Comparison of ENCODE assay signal across 1 fruit fly cellular context in the genomic region with DNA sequence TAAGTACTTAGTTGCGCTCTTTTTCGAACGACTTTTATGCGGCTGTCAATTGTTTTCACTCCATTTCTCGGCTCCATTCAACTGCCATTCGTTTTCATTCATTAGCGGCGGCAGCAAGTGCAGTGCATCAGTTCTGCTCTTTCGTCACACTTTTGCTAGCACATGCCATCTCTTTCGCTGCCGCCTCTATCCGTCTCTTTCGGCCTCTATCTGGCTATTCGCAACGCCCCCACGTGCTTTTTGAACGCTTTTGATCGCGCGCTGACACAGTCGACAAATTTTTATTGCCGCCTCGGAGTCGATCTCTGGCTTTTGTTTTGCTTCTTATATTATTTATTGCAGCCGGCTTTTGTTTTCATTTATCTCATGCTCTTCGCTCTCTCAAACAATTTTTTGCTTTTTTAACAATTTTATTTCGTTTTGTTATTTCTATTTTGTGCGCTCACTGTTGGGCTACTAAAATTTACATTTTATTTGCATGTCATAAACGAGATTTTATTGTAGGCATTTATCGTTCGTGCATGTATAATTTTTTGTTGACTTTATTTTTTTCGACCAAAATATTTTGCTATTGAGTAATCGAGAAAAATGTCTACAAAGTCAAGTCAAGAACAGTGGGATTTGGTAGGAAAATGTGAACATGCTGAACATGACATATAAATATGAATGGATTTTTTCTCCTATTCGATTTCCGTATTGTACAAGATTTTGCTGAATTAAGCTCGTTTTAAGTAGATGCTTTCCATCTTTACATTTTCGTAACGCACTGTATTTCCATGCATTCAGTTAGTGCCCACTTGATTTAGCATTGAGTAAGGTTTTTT.
TF ChIP-seq lines count a peak whose summit lies in the region.

No protein-coding gene starts in this region.

TF ChIP-seq in whole organism, embryonic, 481 proteins besides CTCF, POLR2A, EP300 and RAD21 (continued from another document):
- TF ChIP-seq CG17186 (GFP tag; optimal IDR thresholded peaks at IDR 0.05; lab: Kevin White, UChicago) = no peak
- no peak for TF ChIP-seq fd96Cb (tag; optimal IDR thresholded peaks at IDR 0.05; lab: Kevin White, UChicago)
- no peak for TF ChIP-seq sug (tag; optimal IDR thresholded peaks at IDR 0.05; lab: Kevin White, UChicago)
- TF ChIP-seq gro (GFP tag; optimal IDR thresholded peaks at IDR 0.05; lab: Kevin White, UChicago) = no peak
- TF ChIP-seq CG10431 (GFP tag; optimal IDR thresholded peaks at IDR 0.05; lab: Kevin White, UChicago) = no peak
- no peak for TF ChIP-seq Doc3 (GFP tag; IDR thresholded peaks at IDR 0.05; lab: Robert Waterston, UW; ENCODE audit: partially characterized antibody)
- peak in 1 of 2 experiments; percentile 24 for TF ChIP-seq dpn (GFP tag; optimal IDR thresholded peaks at IDR 0.05; lab: Kevin White, UChicago)
- TF ChIP-seq CG1603 (tag; optimal IDR thresholded peaks at IDR 0.05; lab: Kevin White, UChicago) = peak; percentile 18
- TF ChIP-seq H2.0 (GFP tag; IDR thresholded peaks at IDR 0.05; lab: Robert Waterston, UW) = peak; percentile 29; the same call in 1 of the 2 replicates
- no peak for TF ChIP-seq peb (GFP tag; IDR thresholded peaks at IDR 0.05; lab: Robert Waterston, UW)
- no peak for TF ChIP-seq klu (GFP tag; IDR thresholded peaks at IDR 0.05; lab: Robert Waterston, UW)
- TF ChIP-seq CG7271 (tag; optimal IDR thresholded peaks at IDR 0.05; lab: Kevin White, UChicago) = no peak
- TF ChIP-seq CG10321 (GFP tag; IDR thresholded peaks at IDR 0.05; lab: Robert Waterston, UW) = peak; percentile 82
- TF ChIP-seq CG10147 (GFP tag; optimal IDR thresholded peaks at IDR 0.05; lab: Kevin White, UChicago) = peak; percentile 7
- peak; percentile 24; the same call in 1 of the 2 replicates for TF ChIP-seq E2f1 (GFP tag; IDR thresholded peaks at IDR 0.05; lab: Robert Waterston, UW)
- peak; percentile 38 for TF ChIP-seq Meics (GFP tag; optimal IDR thresholded peaks at IDR 0.05; lab: Kevin White, UChicago)
- TF ChIP-seq CG12659 (GFP tag; optimal IDR thresholded peaks at IDR 0.05; lab: Kevin White, UChicago) = no peak
- no peak for TF ChIP-seq p53 (GFP tag; optimal IDR thresholded peaks at IDR 0.05; lab: Kevin White, UChicago)
- peak; percentile 79 for TF ChIP-seq Med (GFP tag; lab: Kevin White, UChicago)
- peak; percentile 39; the same call in 1 of the 2 replicates for TF ChIP-seq Ptx1 (GFP tag; IDR thresholded peaks at IDR 0.05; lab: Robert Waterston, UW)
- no peak for TF ChIP-seq sna (GFP tag; IDR thresholded peaks at IDR 0.05; lab: Robert Waterston, UW; ENCODE audit: partially characterized antibody)
- TF ChIP-seq CG4820 (GFP tag; optimal IDR thresholded peaks at IDR 0.05; lab: Kevin White, UChicago) = no peak
- no peak for TF ChIP-seq CG18619 (GFP tag; optimal IDR thresholded peaks at IDR 0.05; lab: Kevin White, UChicago)
- TF ChIP-seq gem (tag; optimal IDR thresholded peaks at IDR 0.05; lab: Kevin White, UChicago) = peak; percentile 45
- TF ChIP-seq phol (tag; optimal IDR thresholded peaks at IDR 0.05; lab: Kevin White, UChicago) = no peak
- peak; percentile 37 for TF ChIP-seq grau (tag; optimal IDR thresholded peaks at IDR 0.05; lab: Kevin White, UChicago)
- no peak for TF ChIP-seq pnt (GFP tag; optimal IDR thresholded peaks at IDR 0.05; lab: Kevin White, UChicago)
- no peak for TF ChIP-seq ara (GFP tag; IDR thresholded peaks at IDR 0.05; lab: Robert Waterston, UW)
- TF ChIP-seq nerfin-2 (GFP tag; IDR thresholded peaks at IDR 0.05; lab: Robert Waterston, UW; ENCODE audit: partially characterized antibody) = no peak
- TF ChIP-seq CG11247 (GFP tag; IDR thresholded peaks at IDR 0.05; lab: Robert Waterston, UW) = no peak
- TF ChIP-seq CG1792 (GFP tag; optimal IDR thresholded peaks at IDR 0.05; lab: Kevin White, UChicago) = no peak
- TF ChIP-seq MTF-1 (GFP tag; optimal IDR thresholded peaks at IDR 0.05; lab: Kevin White, UChicago; ENCODE audit: borderline replicate concordance) = no peak
- no peak for TF ChIP-seq CG6654 (GFP tag; optimal IDR thresholded peaks at IDR 0.05; lab: Kevin White, UChicago)
- no peak for TF ChIP-seq lab (GFP tag; optimal IDR thresholded peaks at IDR 0.05; lab: Kevin White, UChicago)
- no peak for TF ChIP-seq Asciz (GFP tag; optimal IDR thresholded peaks at IDR 0.05; lab: Kevin White, UChicago)
- no peak for TF ChIP-seq CG9817 (tag; optimal IDR thresholded peaks at IDR 0.05; lab: Kevin White, UChicago)
- TF ChIP-seq gfzf (GFP tag; optimal IDR thresholded peaks at IDR 0.05; lab: Kevin White, UChicago) = no peak
- TF ChIP-seq CG3847 (GFP tag; IDR thresholded peaks at IDR 0.05; lab: Robert Waterston, UW) = no peak
- no peak for TF ChIP-seq ssp (GFP tag; IDR thresholded peaks at IDR 0.05; lab: Robert Waterston, UW)
- TF ChIP-seq bab2 (GFP tag; optimal IDR thresholded peaks at IDR 0.05; lab: Kevin White, UChicago) = no peak
- peak; percentile 39; the same call in 1 of the 3 replicates for TF ChIP-seq CG34422 (GFP tag; IDR thresholded peaks at IDR 0.05; lab: Robert Waterston, UW)
- no peak for TF ChIP-seq Mrtf (GFP tag; IDR thresholded peaks at IDR 0.05; lab: Robert Waterston, UW)
- no peak for TF ChIP-seq CG14667 (GFP tag; IDR thresholded peaks at IDR 0.05; lab: Robert Waterston, UW)
- TF ChIP-seq Fer3 (tag; optimal IDR thresholded peaks at IDR 0.05; lab: Kevin White, UChicago) = peak; percentile 4
- no peak for TF ChIP-seq cato (GFP tag; optimal IDR thresholded peaks at IDR 0.05; lab: Kevin White, UChicago; ENCODE audit: borderline replicate concordance)
- TF ChIP-seq wor (GFP tag; IDR thresholded peaks at IDR 0.05; lab: Robert Waterston, UW) = no peak
- no peak for TF ChIP-seq CG7372 (GFP tag; IDR thresholded peaks at IDR 0.05; lab: Robert Waterston, UW)
- no peak for TF ChIP-seq Lim3 (GFP tag; IDR thresholded peaks at IDR 0.05; lab: Robert Waterston, UW)
- TF ChIP-seq prd (optimal IDR thresholded peaks at IDR 0.05; lab: Kevin White, UChicago) = no peak
- TF ChIP-seq prd (GFP tag; IDR thresholded peaks at IDR 0.05; lab: Robert Waterston, UW) = no peak; the same call in 2 of the 3 replicates
- TF ChIP-seq Dad (GFP tag; optimal IDR thresholded peaks at IDR 0.05; lab: Kevin White, UChicago) = no peak
- no peak for TF ChIP-seq pita (GFP tag; optimal IDR thresholded peaks at IDR 0.05; lab: Kevin White, UChicago)
- TF ChIP-seq Hr39 (optimal IDR thresholded peaks at IDR 0.05; lab: Kevin White, UChicago) = no peak
- TF ChIP-seq BtbVII (GFP tag; optimal IDR thresholded peaks at IDR 0.05; lab: Kevin White, UChicago) = no peak
- no peak for TF ChIP-seq mirr (GFP tag; optimal IDR thresholded peaks at IDR 0.05; lab: Kevin White, UChicago)
- no peak for TF ChIP-seq slou (GFP tag; optimal IDR thresholded peaks at IDR 0.05; lab: Kevin White, UChicago)
- peak; percentile 2 for TF ChIP-seq Ets65A (GFP tag; lab: Kevin White, UChicago)
- no peak for TF ChIP-seq CG18262 (tag; optimal IDR thresholded peaks at IDR 0.05; lab: Kevin White, UChicago)
- TF ChIP-seq CG14441 (GFP tag; IDR thresholded peaks at IDR 0.05; lab: Robert Waterston, UW) = peak; percentile 62
- no peak for TF ChIP-seq tap (tag; optimal IDR thresholded peaks at IDR 0.05; lab: Kevin White, UChicago)
- TF ChIP-seq tin (GFP tag; optimal IDR thresholded peaks at IDR 0.05; lab: Kevin White, UChicago) = no peak
- TF ChIP-seq H15 (GFP tag; IDR thresholded peaks at IDR 0.05; lab: Robert Waterston, UW) = peak; percentile 48; the same call in 1 of the 3 replicates
- no peak for TF ChIP-seq CG15011 (GFP tag; optimal IDR thresholded peaks at IDR 0.05; lab: Kevin White, UChicago)
- TF ChIP-seq CoRest (tag; optimal IDR thresholded peaks at IDR 0.05; lab: Kevin White, UChicago) = peak; percentile 32
- no peak for TF ChIP-seq CG6854 (GFP tag; optimal IDR thresholded peaks at IDR 0.05; lab: Kevin White, UChicago)
- no peak for TF ChIP-seq CG34376 (GFP tag; optimal IDR thresholded peaks at IDR 0.05; lab: Kevin White, UChicago)
- no peak for TF ChIP-seq Dll (GFP tag; IDR thresholded peaks at IDR 0.05; lab: Robert Waterston, UW; ENCODE audit: partially characterized antibody)
- peak; percentile 61 for TF ChIP-seq CG15269 (tag; optimal IDR thresholded peaks at IDR 0.05; lab: Kevin White, UChicago)
- no peak for TF ChIP-seq CkIIα-i1 (GFP tag; IDR thresholded peaks at IDR 0.05; lab: Robert Waterston, UW)
- TF ChIP-seq Gsc (GFP tag; IDR thresholded peaks at IDR 0.05; lab: Robert Waterston, UW) = no peak
- TF ChIP-seq kay (GFP tag; optimal IDR thresholded peaks at IDR 0.05; lab: Kevin White, UChicago) = no peak
- peak; percentile 70; the same call in 1 of the 2 replicates for TF ChIP-seq Rfx (GFP tag; IDR thresholded peaks at IDR 0.05; lab: Robert Waterston, UW)
- no peak for TF ChIP-seq CG9609 (GFP tag; optimal IDR thresholded peaks at IDR 0.05; lab: Kevin White, UChicago)
- no peak for TF ChIP-seq bbx (GFP tag; IDR thresholded peaks at IDR 0.05; lab: Robert Waterston, UW; ENCODE audit: partially characterized antibody)
- no peak for TF ChIP-seq CG1024 (GFP tag; IDR thresholded peaks at IDR 0.05; lab: Robert Waterston, UW)
- TF ChIP-seq sd (tag; optimal IDR thresholded peaks at IDR 0.05; lab: Kevin White, UChicago) = peak; percentile 88
- TF ChIP-seq CG17385 (GFP tag; optimal IDR thresholded peaks at IDR 0.05; lab: Kevin White, UChicago) = no peak
- TF ChIP-seq pros (GFP tag; optimal IDR thresholded peaks at IDR 0.05; lab: Kevin White, UChicago) = no peak
- no peak for TF ChIP-seq z (GFP tag; IDR thresholded peaks at IDR 0.05; lab: Robert Waterston, UW)
- no peak for TF ChIP-seq CG10274 (GFP tag; optimal IDR thresholded peaks at IDR 0.05; lab: Kevin White, UChicago)
- TF ChIP-seq cad (GFP tag; optimal IDR thresholded peaks at IDR 0.05; lab: Kevin White, UChicago) = no peak
- no peak for TF ChIP-seq fru (optimal IDR thresholded peaks at IDR 0.05; lab: Kevin White, UChicago)
- TF ChIP-seq CG14860 (GFP tag; IDR thresholded peaks at IDR 0.05; lab: Robert Waterston, UW; ENCODE audit: partially characterized antibody) = no peak
- peak; percentile 94 for TF ChIP-seq sr (GFP tag; IDR thresholded peaks at IDR 0.05; lab: Robert Waterston, UW)
- TF ChIP-seq gcm (GFP tag; optimal IDR thresholded peaks at IDR 0.05; lab: Kevin White, UChicago) = no peak
- TF ChIP-seq CG7987 (GFP tag; optimal IDR thresholded peaks at IDR 0.05; lab: Kevin White, UChicago) = no peak
- no peak for TF ChIP-seq Gug (GFP tag; IDR thresholded peaks at IDR 0.05; lab: Robert Waterston, UW)
- TF ChIP-seq Eip74EF (GFP tag; optimal IDR thresholded peaks at IDR 0.05; lab: Kevin White, UChicago) = no peak
- 0 out of 2 replicates have a peak, but pooled peaks have one; percentile 19 for TF ChIP-seq gsb (GFP tag; IDR thresholded peaks at IDR 0.05; lab: Robert Waterston, UW)
- TF ChIP-seq CG7928 (GFP tag; optimal IDR thresholded peaks at IDR 0.05; lab: Kevin White, UChicago) = no peak
- TF ChIP-seq CG32767 (GFP tag; IDR thresholded peaks at IDR 0.05; lab: Robert Waterston, UW) = no peak
- TF ChIP-seq CG16815 (GFP tag; optimal IDR thresholded peaks at IDR 0.05; lab: Kevin White, UChicago) = no peak
- TF ChIP-seq otp (GFP tag; IDR thresholded peaks at IDR 0.05; lab: Robert Waterston, UW) = 0 out of 3 replicates have a peak, but pooled peaks have one; percentile 6
- no peak for TF ChIP-seq CG31441 (GFP tag; IDR thresholded peaks at IDR 0.05; lab: Robert Waterston, UW)
- TF ChIP-seq seq (GFP tag; IDR thresholded peaks at IDR 0.05; lab: Robert Waterston, UW) = no peak
- TF ChIP-seq Xbp1 (GFP tag; optimal IDR thresholded peaks at IDR 0.05; lab: Kevin White, UChicago) = no peak
- no peak for TF ChIP-seq CG5180 (GFP tag; optimal IDR thresholded peaks at IDR 0.05; lab: Kevin White, UChicago)
- peak; percentile 44 for TF ChIP-seq CG32532 (GFP tag; IDR thresholded peaks at IDR 0.05; lab: Robert Waterston, UW)
- peak; percentile 12 for TF ChIP-seq dmrt99B (tag; optimal IDR thresholded peaks at IDR 0.05; lab: Kevin White, UChicago)
- no peak for TF ChIP-seq CG16863 (GFP tag; optimal IDR thresholded peaks at IDR 0.05; lab: Kevin White, UChicago)
- TF ChIP-seq Deaf1 (tag; optimal IDR thresholded peaks at IDR 0.05; lab: Kevin White, UChicago) = no peak
- no peak for TF ChIP-seq unc-4 (GFP tag; IDR thresholded peaks at IDR 0.05; lab: Robert Waterston, UW; ENCODE audit: partially characterized antibody)
- no peak for TF ChIP-seq CG3838 (GFP tag; optimal IDR thresholded peaks at IDR 0.05; lab: Kevin White, UChicago)
- no peak for TF ChIP-seq dmrt11E (tag; optimal IDR thresholded peaks at IDR 0.05; lab: Kevin White, UChicago)
- TF ChIP-seq CG3281 (GFP tag; optimal IDR thresholded peaks at IDR 0.05; lab: Kevin White, UChicago) = no peak
- TF ChIP-seq CG8290 (GFP tag; optimal IDR thresholded peaks at IDR 0.05; lab: Kevin White, UChicago) = no peak
- TF ChIP-seq CG8290 (tag; optimal IDR thresholded peaks at IDR 0.05; lab: Kevin White, UChicago) = peak in 1 of 2 experiments; percentile 55
- TF ChIP-seq CG30431 (GFP tag; optimal IDR thresholded peaks at IDR 0.05; lab: Kevin White, UChicago) = no peak
- TF ChIP-seq D19A (tag; optimal IDR thresholded peaks at IDR 0.05; lab: Kevin White, UChicago) = no peak
- TF ChIP-seq Ravus (GFP tag; IDR thresholded peaks at IDR 0.05; lab: Robert Waterston, UW) = no peak
- TF ChIP-seq tgo (GFP tag; IDR thresholded peaks at IDR 0.05; lab: Robert Waterston, UW) = peak; percentile 40; the same call in 2 of the 3 replicates
